Worm (Caenorhabditis elegans) whole organism, young adult: ENCODE data around the gene dolk-1.

Experiments used
- B0261.1 ChIP-seq: sonication (generic microtip); optimal IDR thresholded peaks from 2 replicates; lab custom pipeline; 2016; ENCODE audit warnings: mild to moderate bottlenecking, missing genetic modification characterization, moderate library complexity, missing compliant biosample characterization
- B0336.3 ChIP-seq: fragments of 200-800 bp; sonication (Bioruptor generic); IDR thresholded peaks from 2 replicates; pipeline ENCODE4 v1.3.6; 2022; ENCODE audit warnings: missing genetic modification characterization, missing compliant biosample characterization
- F10E7.11 ChIP-seq: sonication (generic microtip); optimal IDR thresholded peaks from 2 replicates; lab custom pipeline; 2017; ENCODE audit warnings: mild to moderate bottlenecking, missing genetic modification characterization, moderate library complexity, missing compliant biosample characterization
- F33H1.4 ChIP-seq: fragments of 200-800 bp; sonication (Bioruptor generic); IDR thresholded peaks from 2 replicates; pipeline ENCODE4 v1.3.6; 2022; ENCODE audit warnings: missing genetic modification reagents, missing genetic modification characterization, missing compliant biosample characterization
- F37B4.10 ChIP-seq: fragments of 200-800 bp; sonication (Bioruptor generic); IDR thresholded peaks from 2 replicates; pipeline ENCODE4 v1.3.6; 2022; ENCODE audit warnings: missing genetic modification characterization, missing compliant biosample characterization
- F49E8.2 ChIP-seq: sonication (generic microtip); optimal IDR thresholded peaks from 3 replicates; lab custom pipeline; 2017; ENCODE audit warnings: missing genetic modification characterization, mild to moderate bottlenecking, missing compliant biosample characterization, antibody characterized with exemption, moderate library complexity; ENCODE audit not compliant: insufficient read depth
- F52B5.7 ChIP-seq: sonication (generic microtip); optimal IDR thresholded peaks from 2 replicates; lab custom pipeline; 2016; ENCODE audit warnings: mild to moderate bottlenecking, missing genetic modification characterization, missing compliant biosample characterization
- F55B11.4 ChIP-seq: sonication (generic microtip); optimal IDR thresholded peaks from 2 replicates; lab custom pipeline; 2016; ENCODE audit warnings: missing compliant biosample characterization, missing genetic modification characterization, borderline replicate concordance; ENCODE audit not compliant: insufficient read depth
- K11D2.4 ChIP-seq: fragments of 200-800 bp; sonication (Bioruptor generic); IDR thresholded peaks from 2 replicates; pipeline ENCODE4 v1.3.6; 2022; ENCODE audit warnings: missing genetic modification reagents, missing genetic modification characterization, missing compliant biosample characterization
- K12H6.12 ChIP-seq: fragments of 200-800 bp; sonication (Bioruptor generic); optimal IDR thresholded peaks from 2 replicates; lab custom pipeline; 2018; ENCODE audit warnings: mild to moderate bottlenecking, missing genetic modification characterization, missing compliant biosample characterization
- Y56A3A.18 ChIP-seq: fragments of 200-800 bp; sonication (Bioruptor generic); IDR thresholded peaks from 2 replicates; pipeline ENCODE4 v1.3.6; 2022; ENCODE audit warnings: missing genetic modification reagents, missing genetic modification characterization, missing compliant biosample characterization
- ama-1 ChIP-seq, 3 experiments: fragments of 150-350 bp in 1 of 3; sonication (generic microtip) in 2 of 3; optimal IDR thresholded peaks; 2 replicates each; lab custom pipeline; 2014 to 2018; ENCODE audit warnings: missing biosample characterization in 2 of 3, missing genetic modification characterization in 2 of 3, missing genetic modification reagents in 2 of 3
- attf-5 ChIP-seq: fragments of 200-800 bp; sonication (Bioruptor generic); optimal IDR thresholded peaks from 2 replicates; lab custom pipeline; 2018; ENCODE audit warnings: mild to moderate bottlenecking, missing genetic modification characterization, missing compliant biosample characterization
- attf-6 ChIP-seq: fragments of 200-800 bp; sonication (Bioruptor generic); IDR thresholded peaks from 2 replicates; pipeline ENCODE4 v1.3.6; 2022; ENCODE audit warnings: missing genetic modification reagents, missing genetic modification characterization, missing compliant biosample characterization
- bed-1 ChIP-seq: fragments of 200-800 bp; sonication (Bioruptor generic); IDR thresholded peaks from 2 replicates; pipeline ENCODE4 v1.3.6; 2022; ENCODE audit warnings: missing genetic modification reagents, missing genetic modification characterization, missing compliant biosample characterization
- cebp-1 ChIP-seq, 2 experiments: fragments of 200-800 bp in 1 of 2; sonication (Bioruptor generic) in 1 of 2; sonication (generic microtip) in 1 of 2; IDR thresholded peaks in 1 of 2; optimal IDR thresholded peaks in 1 of 2; 2 replicates each; pipeline versions ENCODE4 v1.3.6 to Lab custom; 2017 to 2022; ENCODE audit warnings: missing compliant biosample characterization in 2 of 2, missing genetic modification characterization in 2 of 2, mild to moderate bottlenecking in 1 of 2, missing genetic modification reagents in 1 of 2, moderate library complexity in 1 of 2
- cebp-2 ChIP-seq: fragments of 200-800 bp; sonication (Bioruptor generic); IDR thresholded peaks from 2 replicates; pipeline ENCODE4 v1.3.6; 2022; ENCODE audit warnings: missing genetic modification characterization, missing compliant biosample characterization
- ceh-40 ChIP-seq: fragments of 200-800 bp; sonication (Bioruptor generic); IDR thresholded peaks from 2 replicates; pipeline ENCODE4 v1.3.6; 2022; ENCODE audit warnings: missing genetic modification characterization, missing compliant biosample characterization
- ceh-58 ChIP-seq: fragments of 200-800 bp; sonication (Bioruptor generic); IDR thresholded peaks from 2 replicates; pipeline ENCODE4 v1.3.6; 2022; ENCODE audit warnings: missing genetic modification characterization, missing compliant biosample characterization
- ceh-91 ChIP-seq: fragments of 200-800 bp; sonication (Bioruptor generic); IDR thresholded peaks from 2 replicates; pipeline ENCODE4 v1.3.6; 2022; ENCODE audit warnings: missing genetic modification reagents, missing genetic modification characterization, missing compliant biosample characterization
- dox-1 ChIP-seq: fragments of 200-800 bp; sonication (Bioruptor generic); IDR thresholded peaks from 2 replicates; pipeline ENCODE4 v1.3.6; 2022; ENCODE audit warnings: missing genetic modification reagents, missing genetic modification characterization, missing compliant biosample characterization
- dpl-1 ChIP-seq: fragments of 150-350 bp; optimal IDR thresholded peaks from 2 replicates; lab custom pipeline; 2014; ENCODE audit warnings: missing biosample characterization, missing genetic modification reagents, missing genetic modification characterization
- egrh-3 ChIP-seq: fragments of 200-800 bp; sonication (Bioruptor generic); IDR thresholded peaks from 2 replicates; pipeline ENCODE4 v1.3.6; 2022; ENCODE audit warnings: missing genetic modification reagents, missing genetic modification characterization, missing compliant biosample characterization
- fkh-3 ChIP-seq: sonication (generic microtip); optimal IDR thresholded peaks from 2 replicates; lab custom pipeline; 2016; ENCODE audit warnings: mild to moderate bottlenecking, missing genetic modification characterization, missing compliant biosample characterization
- hlh-26 ChIP-seq: fragments of 200-800 bp; sonication (Bioruptor generic); conservative IDR thresholded peaks from 2 replicates; pipeline ENCODE4 v1.3.6; 2022; ENCODE audit warnings: missing genetic modification reagents, missing genetic modification characterization, missing compliant biosample characterization
- let-607 ChIP-seq, 2 experiments: fragments of 200-800 bp in 1 of 2; sonication (Bioruptor generic) in 1 of 2; sonication (generic microtip) in 1 of 2; optimal IDR thresholded peaks; 2 replicates each; lab custom pipeline; 2016 to 2018; ENCODE audit warnings: mild to moderate bottlenecking in 2 of 2, missing compliant biosample characterization in 2 of 2, missing genetic modification characterization in 2 of 2, moderate library complexity in 2 of 2, missing genotype in 1 of 2
- lin-26 ChIP-seq: fragments of 200-800 bp; sonication (Bioruptor generic); IDR thresholded peaks from 2 replicates; pipeline ENCODE4 v1.3.6; 2022; ENCODE audit warnings: missing genetic modification reagents, missing genetic modification characterization, missing compliant biosample characterization
- lin-35 ChIP-seq, 3 experiments: fragments of 150-350 bp in 2 of 3; sonication (generic microtip) in 1 of 3; optimal IDR thresholded peaks; 2 replicates each; lab custom pipeline; 2014 to 2018; ENCODE audit warnings: missing biosample characterization in 3 of 3, missing genetic modification characterization in 3 of 3, missing genetic modification reagents in 3 of 3
- lsl-1 ChIP-seq: fragments of 200-800 bp; sonication (Bioruptor generic); optimal IDR thresholded peaks from 2 replicates; lab custom pipeline; 2018; ENCODE audit warnings: mild to moderate bottlenecking, missing genetic modification characterization, moderate library complexity, missing compliant biosample characterization
- madf-3 ChIP-seq: fragments of 200-800 bp; sonication (Bioruptor generic); IDR thresholded peaks from 2 replicates; pipeline ENCODE4 v1.3.6; 2022; ENCODE audit warnings: missing genetic modification reagents, missing genetic modification characterization, missing compliant biosample characterization
- madf-6 ChIP-seq: fragments of 200-800 bp; sonication (Bioruptor generic); IDR thresholded peaks from 2 replicates; pipeline ENCODE4 v1.3.6; 2022; ENCODE audit warnings: missing genetic modification reagents, missing genetic modification characterization, missing compliant biosample characterization
- mel-28 ChIP-seq: sonication (generic microtip); optimal IDR thresholded peaks from 2 replicates; lab custom pipeline; 2016; ENCODE audit warnings: borderline replicate concordance, mild to moderate bottlenecking, missing genetic modification characterization, missing compliant biosample characterization
- mxl-1 ChIP-seq: sonication (generic microtip); optimal IDR thresholded peaks from 2 replicates; lab custom pipeline; 2016; ENCODE audit warnings: missing genetic modification characterization, missing compliant biosample characterization
- nhr-90 ChIP-seq: sonication (generic microtip); optimal IDR thresholded peaks from 2 replicates; lab custom pipeline; 2016; ENCODE audit warnings: missing genotype, mild to moderate bottlenecking, missing genetic modification characterization, missing compliant biosample characterization
- rec-8 ChIP-seq, 2 experiments: sonication (generic microtip); optimal IDR thresholded peaks; 2 replicates each; lab custom pipeline; 2016; ENCODE audit warnings: mild to moderate bottlenecking in 2 of 2, missing genetic modification characterization in 2 of 2, missing genetic modification reagents in 2 of 2, missing genotype in 2 of 2, missing biosample characterization in 1 of 2, missing compliant biosample characterization in 1 of 2, moderate library complexity in 1 of 2
- rpc-1 ChIP-seq, 2 experiments: fragments of 150-350 bp in 1 of 2; sonication (generic microtip) in 1 of 2; optimal IDR thresholded peaks; 2 replicates each; lab custom pipeline; 2014 to 2018; ENCODE audit warnings: missing biosample characterization in 1 of 2, missing genetic modification characterization in 1 of 2, missing genetic modification reagents in 1 of 2, missing genotype in 1 of 2
- snpc-1.1 ChIP-seq: sonication (generic microtip); optimal IDR thresholded peaks from 2 replicates; lab custom pipeline; 2017; ENCODE audit warnings: missing genetic modification characterization, mild to moderate bottlenecking, missing compliant biosample characterization, antibody characterized with exemption, moderate library complexity, missing genotype, missing genetic modification reagents; ENCODE audit not compliant: insufficient read depth
- snpc-3.4 ChIP-seq: sonication (generic microtip); optimal IDR thresholded peaks from 2 replicates; lab custom pipeline; 2017; ENCODE audit warnings: missing genetic modification characterization, mild to moderate bottlenecking, missing compliant biosample characterization, antibody characterized with exemption, moderate library complexity, missing genotype, missing genetic modification reagents
- ztf-18 ChIP-seq: sonication (generic microtip); optimal IDR thresholded peaks from 2 replicates; lab custom pipeline; 2016; ENCODE audit warnings: missing genotype, mild to moderate bottlenecking, missing genetic modification characterization, missing compliant biosample characterization
- ztf-25 ChIP-seq: fragments of 200-800 bp; sonication (Bioruptor generic); IDR thresholded peaks from 2 replicates; pipeline ENCODE4 v1.3.6; 2022; ENCODE audit warnings: missing genetic modification reagents, missing genetic modification characterization, missing compliant biosample characterization

Gene dolk-1

ce11 chrIII:11920187-11920785 is 13.2 kb downstream of the dolk-1 start, which contains the start of the genes ccf-1 and trap-4 (continued):
- no peak for TF ChIP-seq cebp-2 (GFP tag; lab: Robert Waterston, UW)
- TF ChIP-seq snpc-3.4 (tag; lab: Kevin White, UChicago) = peak; percentile 5
- no peak for TF ChIP-seq egrh-3 (GFP tag; lab: Robert Waterston, UW)
- TF ChIP-seq hlh-26 = no peak
- TF ChIP-seq lin-26 (GFP tag; lab: Robert Waterston, UW) = no peak
- no peak for TF ChIP-seq K11D2.4 (GFP tag; lab: Robert Waterston, UW)
- no peak for TF ChIP-seq attf-6 (GFP tag; lab: Robert Waterston, UW)
- TF ChIP-seq F52B5.7 (tag; lab: Kevin White, UChicago) = no peak
- peak; percentile 58 for TF ChIP-seq madf-6 (GFP tag; lab: Robert Waterston, UW)
- TF ChIP-seq nhr-90 (tag; lab: Kevin White, UChicago) = no peak
- TF ChIP-seq F10E7.11 (tag; lab: Kevin White, UChicago) = no peak
- TF ChIP-seq ztf-25 (GFP tag; lab: Robert Waterston, UW) = no peak
- no peak for TF ChIP-seq ceh-58 (GFP tag; lab: Robert Waterston, UW)
- TF ChIP-seq cebp-1 (GFP tag; IDR thresholded peaks at IDR 0.05; lab: Robert Waterston, UW) = no peak
- peak; percentile 24 for TF ChIP-seq cebp-1 (tag; optimal IDR thresholded peaks at IDR 0.05; lab: Kevin White, UChicago)
- no peak for TF ChIP-seq Y56A3A.18
- TF ChIP-seq fkh-3 = no peak
- no peak for TF ChIP-seq rpc-1 (optimal IDR thresholded peaks at IDR 0.05; lab: Kevin White, UChicago)
- no peak for TF ChIP-seq rpc-1 (tag; optimal IDR thresholded peaks at IDR 0.05; lab: Kevin White, UChicago)
- TF ChIP-seq F55B11.4 (tag; lab: Kevin White, UChicago) = no peak
- TF ChIP-seq mxl-1 (tag; lab: Kevin White, UChicago) = no peak
- TF ChIP-seq ama-1 (optimal IDR thresholded peaks at IDR 0.05; lab: Kevin White, UChicago) = no peak
- no peak for TF ChIP-seq ama-1 (GFP tag; optimal IDR thresholded peaks at IDR 0.05; lab: Kevin White, UChicago)
- peak in 1 of 3 experiments; percentile 28 for TF ChIP-seq lin-35 (GFP tag; optimal IDR thresholded peaks at IDR 0.05; lab: Kevin White, UChicago)
- TF ChIP-seq mel-28 (tag; lab: Kevin White, UChicago) = no peak
- no peak for TF ChIP-seq B0336.3 (GFP tag; lab: Robert Waterston, UW)
- no peak for TF ChIP-seq bed-1 (GFP tag; lab: Robert Waterston, UW)
- no peak for TF ChIP-seq snpc-1.1
- TF ChIP-seq F33H1.4 = peak; percentile 85
- TF ChIP-seq ceh-40 (GFP tag; lab: Robert Waterston, UW) = no peak
- TF ChIP-seq K12H6.12 = no peak
- no peak for TF ChIP-seq F49E8.2 (tag; lab: Kevin White, UChicago)
- TF ChIP-seq lsl-1 = peak; percentile 19
- TF ChIP-seq ceh-91 (GFP tag; lab: Robert Waterston, UW) = no peak
- no peak for TF ChIP-seq rec-8 (tag; optimal IDR thresholded peaks at IDR 0.05; lab: Kevin White, UChicago)
- TF ChIP-seq F37B4.10 (GFP tag; lab: Robert Waterston, UW) = no peak
- TF ChIP-seq B0261.1 = no peak
- TF ChIP-seq ztf-18 (tag; lab: Kevin White, UChicago) = no peak
- peak; percentile 99 for TF ChIP-seq let-607 (tag; optimal IDR thresholded peaks at IDR 0.05; lab: Kevin White, UChicago)
- no peak for TF ChIP-seq attf-5
- no peak for TF ChIP-seq dpl-1 (GFP tag; lab: Kevin White, UChicago)
- TF ChIP-seq madf-3 (GFP tag; lab: Robert Waterston, UW) = no peak
- TF ChIP-seq dox-1 (GFP tag; lab: Robert Waterston, UW) = peak; percentile 48; the same call in 1 of the 2 replicates
